Worm (Caenorhabditis elegans): ENCODE data around the gene oac-58.

DNA sequence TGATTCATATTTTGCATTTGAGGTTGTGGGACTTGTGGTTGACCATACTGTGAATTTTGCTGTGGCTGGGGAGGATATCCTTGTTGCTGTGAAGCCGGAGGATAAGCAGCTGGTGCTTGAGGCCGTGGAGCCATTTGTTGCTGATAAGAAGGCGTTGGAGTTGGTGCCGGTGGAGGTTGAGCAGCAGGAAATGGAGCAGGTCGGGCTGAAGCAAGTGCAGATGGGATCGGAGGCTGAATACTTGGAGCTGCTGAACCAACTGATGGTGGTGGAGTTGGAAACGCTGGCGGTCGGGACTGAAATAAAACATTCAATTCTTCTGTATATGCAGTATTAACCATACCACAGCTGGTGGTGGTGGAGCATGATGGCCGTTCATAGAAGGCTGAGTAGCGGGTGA, 48.5 kb upstream of the oac-58 start:
- TF ChIP-seq him-1 (tag; optimal IDR thresholded peaks at IDR 0.05) (no peak), dao-5 (tag; optimal IDR thresholded peaks at IDR 0.05) (no peak), W03F9.2 (tag; optimal IDR thresholded peaks at IDR 0.05) (no peak)
